Comparison of ENCODE assay signal across 6 fruit fly cellular contexts in the genomic region with DNA sequence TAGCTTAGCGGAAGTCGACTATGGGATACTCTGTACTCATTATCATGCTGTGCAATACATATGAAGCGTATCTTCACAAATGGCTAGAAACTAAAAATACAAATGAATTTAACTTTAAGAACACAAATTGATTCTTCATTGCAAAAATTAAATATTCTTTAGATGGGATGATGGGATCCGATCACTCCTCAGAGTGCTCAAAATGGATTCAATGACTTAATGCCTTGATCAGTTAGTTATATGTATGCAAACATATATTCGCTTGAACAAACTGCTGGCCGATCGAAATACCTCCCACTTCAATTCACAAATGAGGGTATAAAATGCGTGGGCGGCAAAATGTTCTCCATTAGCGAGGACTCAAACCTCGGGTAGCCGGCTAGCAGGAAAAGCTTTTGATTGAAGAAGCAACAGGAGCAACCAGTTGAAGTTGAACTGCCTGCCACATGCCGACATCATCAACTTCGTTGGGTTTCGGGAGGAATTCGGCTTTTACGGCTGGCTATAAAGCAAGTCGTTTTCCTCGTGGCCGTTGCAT.
TF ChIP-seq lines count a peak whose summit lies in the region.

TSS of gene sNPF (plus strand) at position 534 of the 538 bp plus-strand sequence.

- TF ChIP-seq CTCF in whole organism, embryonic (GFP tag; optimal IDR thresholded peaks at IDR 0.05; lab: Kevin White, UChicago), result peak; percentile 16

TF ChIP-seq in whole organism, 6 proteins besides CTCF, POLR2A, EP300 and RAD21:
- TF ChIP-seq EcR (GFP tag; optimal IDR thresholded peaks at IDR 0.05; lab: Kevin White, UChicago) (no peak), pan (optimal IDR thresholded peaks at IDR 0.05; lab: Kevin White, UChicago) (peak; percentile 27)

TF ChIP-seq in whole organism, adult, 20 proteins besides CTCF, POLR2A, EP300 and RAD21 (continues in another document):
- no peak for TF ChIP-seq ovo (GFP tag; optimal IDR thresholded peaks at IDR 0.05; lab: Kevin White, UChicago)
- peak; percentile 59 for TF ChIP-seq CG33017 (tag; optimal IDR thresholded peaks at IDR 0.05; lab: Kevin White, UChicago)
- no peak for TF ChIP-seq tj (GFP tag; optimal IDR thresholded peaks at IDR 0.05; lab: Kevin White, UChicago)
- peak; percentile 10 for TF ChIP-seq CG7101 (tag; optimal IDR thresholded peaks at IDR 0.05; lab: Kevin White, UChicago)
- TF ChIP-seq CG7045 (GFP tag; optimal IDR thresholded peaks at IDR 0.05; lab: Kevin White, UChicago), result peak; percentile 42
- TF ChIP-seq kay (GFP tag; lab: Kevin White, UChicago; ENCODE audit: borderline replicate concordance), result no peak
- no peak for TF ChIP-seq bab1 (GFP tag; optimal IDR thresholded peaks at IDR 0.05; lab: Kevin White, UChicago)
- TF ChIP-seq cnc (optimal IDR thresholded peaks at IDR 0.05; lab: Kevin White, UChicago), result no peak
- no peak for TF ChIP-seq pad (GFP tag; optimal IDR thresholded peaks at IDR 0.05; lab: Kevin White, UChicago)
- peak; percentile 45 for TF ChIP-seq toe (GFP tag; optimal IDR thresholded peaks at IDR 0.05; lab: Kevin White, UChicago)
- TF ChIP-seq CG14711 (tag; optimal IDR thresholded peaks at IDR 0.05; lab: Kevin White, UChicago), result no peak
- TF ChIP-seq Clk (GFP tag; optimal IDR thresholded peaks at IDR 0.05; lab: Kevin White, UChicago), result no peak
- no peak for TF ChIP-seq Mnt (GFP tag; optimal IDR thresholded peaks at IDR 0.05; lab: Kevin White, UChicago)
- TF ChIP-seq CG5204 (GFP tag; optimal IDR thresholded peaks at IDR 0.05; lab: Kevin White, UChicago), result peak; percentile 54
- TF ChIP-seq CG1620 (GFP tag; optimal IDR thresholded peaks at IDR 0.05; lab: Kevin White, UChicago), result no peak
- no peak for TF ChIP-seq CG12768 (GFP tag; optimal IDR thresholded peaks at IDR 0.05; lab: Kevin White, UChicago)
- no peak for TF ChIP-seq Crg-1 (GFP tag; optimal IDR thresholded peaks at IDR 0.05; lab: Kevin White, UChicago)

TF ChIP-seq in whole organism, embryonic, 481 proteins besides CTCF, POLR2A, EP300 and RAD21 (continues in another document):
- peak; percentile 83 for TF ChIP-seq CG18599 (GFP tag; optimal IDR thresholded peaks at IDR 0.05; lab: Kevin White, UChicago)
- TF ChIP-seq CG11456 (GFP tag; IDR thresholded peaks at IDR 0.05; lab: Robert Waterston, UW), result no peak
- TF ChIP-seq insv (GFP tag; optimal IDR thresholded peaks at IDR 0.05; lab: Kevin White, UChicago), result no peak
- no peak for TF ChIP-seq CG12236 (GFP tag; optimal IDR thresholded peaks at IDR 0.05; lab: Kevin White, UChicago)
- no peak for TF ChIP-seq CG3838 (GFP tag; optimal IDR thresholded peaks at IDR 0.05; lab: Kevin White, UChicago)
- TF ChIP-seq CoRest (tag; optimal IDR thresholded peaks at IDR 0.05; lab: Kevin White, UChicago), result peak; percentile 69
- TF ChIP-seq tll (GFP tag; optimal IDR thresholded peaks at IDR 0.05; lab: Kevin White, UChicago), result no peak
- no peak for TF ChIP-seq CG10431 (GFP tag; optimal IDR thresholded peaks at IDR 0.05; lab: Kevin White, UChicago)
- TF ChIP-seq Ssrp (tag; optimal IDR thresholded peaks at IDR 0.05; lab: Kevin White, UChicago), result no peak
- peak; percentile 62 for TF ChIP-seq CG3281 (GFP tag; optimal IDR thresholded peaks at IDR 0.05; lab: Kevin White, UChicago)
- peak; percentile 44 for TF ChIP-seq schlank (tag; optimal IDR thresholded peaks at IDR 0.05; lab: Kevin White, UChicago)
- TF ChIP-seq CG18764 (GFP tag; optimal IDR thresholded peaks at IDR 0.05; lab: Kevin White, UChicago), result no peak
- peak; percentile 22 for TF ChIP-seq CG8089 (GFP tag; optimal IDR thresholded peaks at IDR 0.05; lab: Kevin White, UChicago)
- TF ChIP-seq CG6272 (GFP tag; IDR thresholded peaks at IDR 0.05; lab: Robert Waterston, UW), result no peak
- no peak for TF ChIP-seq ase (GFP tag; IDR thresholded peaks at IDR 0.05; lab: Robert Waterston, UW)
- peak; percentile 54 for TF ChIP-seq CG9437 (GFP tag; optimal IDR thresholded peaks at IDR 0.05; lab: Kevin White, UChicago)
- peak; percentile 16 for TF ChIP-seq fd3F (GFP tag; optimal IDR thresholded peaks at IDR 0.05; lab: Kevin White, UChicago)

TF ChIP-seq in whole organism, prepupa, 60 proteins besides CTCF, POLR2A, EP300 and RAD21 (continues in another document):
- no peak for TF ChIP-seq fkh (GFP tag; optimal IDR thresholded peaks at IDR 0.05; lab: Kevin White, UChicago)
- peak; percentile 76 for TF ChIP-seq cyc (GFP tag; optimal IDR thresholded peaks at IDR 0.05; lab: Kevin White, UChicago)
- peak; percentile 74 for TF ChIP-seq CG6808 (GFP tag; optimal IDR thresholded peaks at IDR 0.05; lab: Kevin White, UChicago)
- peak; percentile 60 for TF ChIP-seq CG4318 (GFP tag; optimal IDR thresholded peaks at IDR 0.05; lab: Kevin White, UChicago)
- no peak for TF ChIP-seq Eip93F (GFP tag; optimal IDR thresholded peaks at IDR 0.05; lab: Kevin White, UChicago)
- peak; percentile 53 for TF ChIP-seq Ets21C (GFP tag; optimal IDR thresholded peaks at IDR 0.05; lab: Kevin White, UChicago)
- peak; percentile 77 for TF ChIP-seq topi (GFP tag; optimal IDR thresholded peaks at IDR 0.05; lab: Kevin White, UChicago)
- peak; percentile 42 for TF ChIP-seq vri (GFP tag; optimal IDR thresholded peaks at IDR 0.05; lab: Kevin White, UChicago)
- peak; percentile 86 for TF ChIP-seq fd59A (GFP tag; optimal IDR thresholded peaks at IDR 0.05; lab: Kevin White, UChicago)
- peak; percentile 73 for TF ChIP-seq Eip75B (GFP tag; optimal IDR thresholded peaks at IDR 0.05; lab: Kevin White, UChicago)
- peak; percentile 76 for TF ChIP-seq CG10669 (GFP tag; optimal IDR thresholded peaks at IDR 0.05; lab: Kevin White, UChicago)
- TF ChIP-seq Smox (GFP tag; optimal IDR thresholded peaks at IDR 0.05; lab: Kevin White, UChicago), result peak; percentile 66
- TF ChIP-seq Met (GFP tag; optimal IDR thresholded peaks at IDR 0.05; lab: Kevin White, UChicago), result peak; percentile 69
- TF ChIP-seq CG6854 (GFP tag; optimal IDR thresholded peaks at IDR 0.05; lab: Kevin White, UChicago), result no peak
- TF ChIP-seq Gug (GFP tag; IDR thresholded peaks at IDR 0.05; lab: Robert Waterston, UW), result no peak; the same call in 1 of the 2 replicates
- TF ChIP-seq pdm3 (GFP tag; optimal IDR thresholded peaks at IDR 0.05; lab: Kevin White, UChicago), result peak; percentile 80
- no peak for TF ChIP-seq CG11294 (GFP tag; IDR thresholded peaks at IDR 0.05; lab: Robert Waterston, UW)

TF ChIP-seq in whole organism, pupa, 21 proteins besides CTCF, POLR2A, EP300 and RAD21:
- TF ChIP-seq CG34367 (tag; optimal IDR thresholded peaks at IDR 0.05; lab: Kevin White, UChicago) (peak; percentile 77), CG10348 (GFP tag; IDR thresholded peaks at IDR 0.05; lab: Robert Waterston, UW) (no peak), Snoo (tag; optimal IDR thresholded peaks at IDR 0.05; lab: Kevin White, UChicago) (peak; percentile 36), gl (tag; optimal IDR thresholded peaks at IDR 0.05; lab: Kevin White, UChicago) (peak; percentile 20), CG8301 (tag; optimal IDR thresholded peaks at IDR 0.05; lab: Kevin White, UChicago) (no peak), Pif1A (GFP tag; optimal IDR thresholded peaks at IDR 0.05; lab: Kevin White, UChicago) (peak; percentile 57), Ets98B (GFP tag; IDR thresholded peaks at IDR 0.05; lab: Robert Waterston, UW) (no peak), CG15710 (tag; optimal IDR thresholded peaks at IDR 0.05; lab: Kevin White, UChicago) (peak; percentile 83), rn (GFP tag; IDR thresholded peaks at IDR 0.05; lab: Robert Waterston, UW) (peak; percentile 49; the same call in 1 of the 2 replicates), D1 (tag; optimal IDR thresholded peaks at IDR 0.05; lab: Kevin White, UChicago) (peak; percentile 32), CG32121 (GFP tag; IDR thresholded peaks at IDR 0.05; lab: Robert Waterston, UW) (no peak), fd96Ca (GFP tag; IDR thresholded peaks at IDR 0.05; lab: Robert Waterston, UW) (no peak), CG14655 (GFP tag; optimal IDR thresholded peaks at IDR 0.05; lab: Kevin White, UChicago) (peak; percentile 79), CG8159 (tag; optimal IDR thresholded peaks at IDR 0.05; lab: Kevin White, UChicago) (peak; percentile 77), Pif1B (GFP tag; optimal IDR thresholded peaks at IDR 0.05; lab: Kevin White, UChicago) (peak; percentile 69), CG12605 (GFP tag; IDR thresholded peaks at IDR 0.05; lab: Robert Waterston, UW) (peak; percentile 50; the same call in 1 of the 2 replicates)

TF ChIP-seq in whole organism, wandering third instar larva, 38 proteins besides CTCF, POLR2A, EP300 and RAD21 (continues in another document):
- TF ChIP-seq Myc (optimal IDR thresholded peaks at IDR 0.05; lab: Kevin White, UChicago) (no peak), CrebA (GFP tag; optimal IDR thresholded peaks at IDR 0.05; lab: Kevin White, UChicago; ENCODE audit: borderline replicate concordance) (no peak), fru (GFP tag; optimal IDR thresholded peaks at IDR 0.05; lab: Kevin White, UChicago) (peak; percentile 73), CG32264 (GFP tag; optimal IDR thresholded peaks at IDR 0.05; lab: Kevin White, UChicago) (no peak), jim (GFP tag; optimal IDR thresholded peaks at IDR 0.05; lab: Kevin White, UChicago) (no peak), Hr83 (GFP tag; optimal IDR thresholded peaks at IDR 0.05; lab: Kevin White, UChicago; ENCODE audit: poor library complexity, severe bottlenecking) (no peak), woc (GFP tag; optimal IDR thresholded peaks at IDR 0.05; lab: Kevin White, UChicago) (peak; percentile 71), sv (GFP tag; optimal IDR thresholded peaks at IDR 0.05; lab: Kevin White, UChicago) (peak; percentile 45), psq (GFP tag; optimal IDR thresholded peaks at IDR 0.05; lab: Kevin White, UChicago) (no peak), GATAd (GFP tag; optimal IDR thresholded peaks at IDR 0.05; lab: Kevin White, UChicago) (no peak), Jra (GFP tag; optimal IDR thresholded peaks at IDR 0.05; lab: Kevin White, UChicago) (no peak), tai (GFP tag; optimal IDR thresholded peaks at IDR 0.05; lab: Kevin White, UChicago) (no peak), h (GFP tag; optimal IDR thresholded peaks at IDR 0.05; lab: Kevin White, UChicago) (peak; percentile 73), foxo (GFP tag; optimal IDR thresholded peaks at IDR 0.05; lab: Kevin White, UChicago) (peak in 1 of 2 experiments; percentile 59), br (GFP tag; optimal IDR thresholded peaks at IDR 0.05; lab: Kevin White, UChicago) (peak; percentile 53), rgr (GFP tag; optimal IDR thresholded peaks at IDR 0.05; lab: Kevin White, UChicago) (peak; percentile 56), Dif (GFP tag; optimal IDR thresholded peaks at IDR 0.05; lab: Kevin White, UChicago; ENCODE audit: partially characterized antibody) (no peak), sage (GFP tag; optimal IDR thresholded peaks at IDR 0.05; lab: Kevin White, UChicago) (no peak), brk (GFP tag; optimal IDR thresholded peaks at IDR 0.05; lab: Kevin White, UChicago) (no peak), OdsH (GFP tag; optimal IDR thresholded peaks at IDR 0.05; lab: Kevin White, UChicago) (peak; percentile 49), dmrt93B (GFP tag; optimal IDR thresholded peaks at IDR 0.05; lab: Kevin White, UChicago) (no peak), Abd-B (GFP tag; optimal IDR thresholded peaks at IDR 0.05; lab: Kevin White, UChicago) (no peak), lola (GFP tag; optimal IDR thresholded peaks at IDR 0.05; lab: Kevin White, UChicago) (no peak), ey (GFP tag; optimal IDR thresholded peaks at IDR 0.05; lab: Kevin White, UChicago) (peak; percentile 68)
